Fruit fly (Drosophila melanogaster) S2 (cell line): ENCODE measurements around the gene kairos.

Experiments
- CG8478 ChIP-seq: fragments of >200 bp; optimal IDR thresholded peaks from 2 replicates; lab custom pipeline; 2018
- CTCF ChIP-seq, 2 experiments: fragments of >200 bp; optimal IDR thresholded peaks; 2 replicates each; lab custom pipeline; 2018

The kairos gene

DNA sequence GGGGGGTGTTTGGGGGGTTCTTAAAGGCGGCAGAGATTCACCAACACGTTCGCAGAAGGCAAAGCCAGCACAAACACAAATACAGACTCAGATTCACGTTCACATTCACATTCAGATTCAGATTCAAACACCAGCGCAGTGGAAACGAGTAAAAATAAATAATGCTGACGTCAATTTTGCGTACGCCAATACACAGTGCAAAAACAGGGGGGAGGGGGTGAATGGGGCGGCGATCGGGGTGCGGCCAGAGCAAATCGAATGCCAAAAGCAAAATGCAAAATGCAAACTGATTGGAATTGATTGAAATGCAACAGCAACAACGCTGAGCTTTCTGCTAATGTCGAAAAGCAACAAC lies 12.6 kb upstream of the kairos start:
- TF ChIP-seq CG8478 (lab: Kevin White, UChicago) (no peak), CTCF (optimal IDR thresholded peaks at IDR 0.05; lab: Kevin White, UChicago) (no peak)

DNA sequence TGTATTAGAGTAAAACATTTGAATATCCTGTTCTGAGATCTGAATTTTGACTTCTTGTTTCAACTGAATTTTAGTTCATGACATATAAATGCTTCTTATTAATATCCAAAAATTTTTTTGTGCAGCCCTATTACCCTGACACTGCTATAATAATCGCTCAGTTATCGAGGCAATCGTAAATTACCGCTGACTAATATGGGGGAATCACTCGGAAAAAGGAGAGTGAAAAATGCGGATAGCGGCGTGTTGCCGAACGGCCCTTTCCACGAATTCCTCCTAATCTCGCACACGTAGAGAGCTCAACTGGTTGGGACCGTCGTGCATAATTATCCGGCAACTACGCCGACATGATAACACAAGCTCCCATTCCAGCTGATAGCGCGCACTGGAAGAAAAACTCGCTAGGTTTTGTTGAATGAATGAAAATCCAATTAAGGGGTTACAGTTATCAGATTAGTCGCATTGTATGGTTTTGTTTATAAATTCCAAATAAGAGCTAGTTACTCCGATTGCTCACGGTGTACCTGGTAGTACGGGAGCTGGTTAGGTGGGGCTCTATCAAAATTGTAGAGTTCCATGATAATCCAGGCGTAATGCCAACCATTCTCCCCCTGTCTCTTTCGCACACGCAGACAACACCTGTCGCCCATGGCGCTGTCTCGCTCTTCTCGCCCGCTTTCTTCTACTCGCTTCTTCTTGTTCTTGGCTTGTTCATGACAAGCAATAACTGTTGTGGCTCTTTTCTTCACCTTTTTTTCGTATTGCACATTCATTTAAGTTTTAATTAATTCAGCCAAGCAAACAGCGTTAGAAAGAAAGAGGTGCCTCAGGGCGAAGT lies 12.0 kb upstream of the kairos start:
- no peak for TF ChIP-seq CG8478 (lab: Kevin White, UChicago)
- TF ChIP-seq CTCF (optimal IDR thresholded peaks at IDR 0.05; lab: Kevin White, UChicago), result no peak

DNA sequence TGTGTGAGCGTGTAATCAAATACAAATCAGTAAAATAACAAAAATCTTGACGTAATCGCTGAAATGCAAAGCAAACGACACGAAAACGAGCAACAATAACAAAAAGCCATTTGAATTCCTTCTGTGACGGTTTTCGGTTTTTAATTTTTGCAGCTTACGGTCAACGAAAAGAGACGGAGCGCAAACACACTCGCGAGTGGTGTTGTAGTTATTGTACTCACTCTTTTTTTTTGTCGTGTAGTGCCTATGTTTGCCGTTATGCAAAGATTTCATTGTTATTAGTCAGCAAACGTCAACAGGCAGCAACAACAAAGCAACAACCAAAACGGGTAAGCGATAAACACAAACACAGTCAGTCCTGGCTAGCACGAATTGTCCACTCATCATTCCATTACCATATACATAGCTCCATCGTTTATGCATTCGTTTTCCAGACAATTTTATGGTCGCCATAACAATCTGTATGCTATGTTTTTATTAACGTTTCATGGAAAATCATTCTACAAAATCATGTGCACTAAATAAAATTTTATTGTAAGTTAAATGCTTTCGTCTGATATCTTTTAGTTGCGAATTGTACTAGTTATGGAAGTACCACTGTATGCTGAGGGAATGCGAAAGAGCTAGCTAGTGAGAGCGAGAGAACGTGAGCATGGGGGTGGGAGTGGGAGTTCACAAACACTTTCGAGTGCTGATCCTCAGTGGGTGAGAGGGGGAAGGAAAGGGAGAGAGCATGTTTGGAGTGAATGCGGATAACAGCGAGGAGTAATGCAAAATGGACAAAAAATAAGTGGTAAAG lies 11.1 kb upstream of the kairos start:
- TF ChIP-seq CTCF (optimal IDR thresholded peaks at IDR 0.05; lab: Kevin White, UChicago) (no peak), CG8478 (lab: Kevin White, UChicago) (no peak)

DNA sequence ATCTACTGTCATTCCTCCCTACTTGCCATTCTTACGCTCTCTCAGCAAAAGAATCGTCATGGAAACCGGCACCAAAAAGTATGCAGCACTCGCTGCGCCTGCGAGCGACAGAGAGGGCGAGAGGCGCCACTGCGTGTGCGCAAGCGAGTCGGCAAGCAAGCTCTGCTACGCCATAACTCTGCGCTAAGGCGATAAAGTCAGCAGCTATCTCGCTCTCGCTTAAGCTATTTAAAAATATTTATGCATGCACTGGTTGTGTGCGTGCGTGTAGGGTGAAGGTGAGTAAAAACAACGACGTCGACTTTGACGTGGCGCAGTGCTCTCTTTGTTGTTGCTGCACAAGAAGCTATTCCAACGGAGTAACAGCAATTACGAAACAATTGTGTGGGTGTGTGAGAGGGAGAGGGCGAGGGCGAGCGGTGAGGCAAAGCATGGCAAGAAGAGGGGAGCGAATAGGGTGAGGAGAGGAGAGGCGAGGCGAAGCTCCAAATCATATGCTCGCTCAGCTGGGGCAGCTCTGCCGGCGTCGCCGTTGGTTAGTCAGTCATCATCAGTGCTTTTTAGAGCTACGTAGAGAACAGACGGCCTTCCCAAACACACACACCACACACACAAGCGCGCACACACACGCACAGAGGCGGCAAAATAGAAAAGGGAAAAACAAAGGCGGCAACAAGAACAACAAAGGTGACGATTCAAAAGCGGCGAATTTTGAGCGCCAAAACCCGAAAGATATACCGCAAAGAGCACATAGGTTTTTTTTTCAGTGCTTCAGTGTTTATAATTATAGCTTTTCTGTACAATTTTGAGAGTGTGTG lies 10.3 kb upstream of the kairos start, which contains the start of gene CrebB:
Gene CrebB (plus strand): TSS at position 325 of the 818 bp plus-strand sequence.
- no peak for TF ChIP-seq CTCF (optimal IDR thresholded peaks at IDR 0.05; lab: Kevin White, UChicago)
- no peak for TF ChIP-seq CG8478 (lab: Kevin White, UChicago)

DNA sequence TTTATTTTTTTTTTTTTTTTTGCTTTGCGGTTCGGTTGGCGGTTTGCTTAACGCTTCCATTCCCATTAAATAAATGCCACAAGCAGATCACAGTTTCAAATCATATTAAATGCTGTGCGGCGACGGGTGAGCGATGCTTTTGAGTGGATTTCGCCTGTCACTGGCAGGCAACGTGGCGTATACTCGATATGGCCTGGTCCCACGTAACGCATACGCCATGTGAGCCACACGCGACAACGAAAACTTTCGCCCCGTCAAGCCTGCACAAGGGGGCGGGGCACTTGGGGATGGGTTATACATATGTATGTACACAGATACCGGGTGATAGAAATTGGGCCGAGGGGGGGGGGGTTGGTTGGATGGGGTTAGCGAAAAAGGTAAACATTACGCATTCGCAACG lies 9.0 kb upstream of the kairos start:
- no peak for TF ChIP-seq CG8478 (lab: Kevin White, UChicago)
- no peak for TF ChIP-seq CTCF (optimal IDR thresholded peaks at IDR 0.05; lab: Kevin White, UChicago)

DNA sequence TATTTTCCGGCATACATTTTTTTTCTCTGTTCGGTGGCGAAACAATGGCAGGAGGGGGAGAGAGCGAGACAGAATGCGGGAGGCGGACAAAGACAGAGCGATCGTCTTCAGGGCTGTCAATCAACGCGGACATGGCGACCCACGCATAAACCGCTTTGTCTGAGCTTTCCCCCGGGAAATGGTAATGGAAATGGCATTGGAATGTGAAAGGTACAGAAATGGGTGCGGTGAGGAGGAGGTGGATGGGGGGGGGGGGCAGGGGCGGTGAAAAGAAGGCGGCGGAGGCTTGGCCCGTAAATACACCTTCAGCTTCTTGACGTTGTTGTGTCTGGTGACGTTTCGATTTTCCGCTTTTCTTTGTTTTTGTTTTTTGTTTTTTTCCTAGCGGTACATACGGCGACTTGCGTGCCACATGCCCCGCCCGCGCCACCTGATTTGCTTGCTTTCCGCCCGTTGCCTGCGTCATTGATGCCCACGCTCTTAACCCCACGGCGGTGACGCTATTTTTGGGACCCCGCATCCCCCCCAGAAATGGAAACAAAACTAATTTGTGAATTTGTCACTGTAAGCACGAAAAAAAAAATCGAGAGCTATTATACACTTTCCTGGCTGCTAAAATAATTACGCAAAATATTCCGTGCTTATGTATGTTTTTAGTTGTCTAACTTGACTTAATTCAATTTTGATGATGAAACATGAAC lies 8.2 kb upstream of the kairos start:
- no peak for TF ChIP-seq CG8478 (lab: Kevin White, UChicago)
- no peak for TF ChIP-seq CTCF (optimal IDR thresholded peaks at IDR 0.05; lab: Kevin White, UChicago)

DNA sequence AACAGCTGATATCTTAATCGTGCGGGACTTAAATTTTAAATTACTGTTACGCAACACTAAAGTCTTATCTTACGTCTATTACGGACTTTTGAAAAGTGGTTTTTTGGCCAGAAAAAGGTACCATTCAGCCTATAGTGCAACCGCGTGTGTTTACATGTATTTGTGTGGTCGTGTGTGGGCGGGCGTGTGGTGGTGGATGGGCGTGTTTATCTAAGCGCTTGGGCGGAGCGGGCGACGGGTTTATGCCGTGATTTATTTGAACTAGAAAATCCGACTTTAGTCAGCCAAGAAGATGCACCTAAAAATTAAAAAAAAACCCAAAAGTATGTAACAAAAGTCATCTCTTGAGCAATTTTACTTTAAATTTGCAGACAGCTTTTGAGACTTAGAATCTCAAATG lies 7.4 kb upstream of the kairos start:
- TF ChIP-seq CG8478 (lab: Kevin White, UChicago) (no peak), CTCF (optimal IDR thresholded peaks at IDR 0.05; lab: Kevin White, UChicago) (no peak)

DNA sequence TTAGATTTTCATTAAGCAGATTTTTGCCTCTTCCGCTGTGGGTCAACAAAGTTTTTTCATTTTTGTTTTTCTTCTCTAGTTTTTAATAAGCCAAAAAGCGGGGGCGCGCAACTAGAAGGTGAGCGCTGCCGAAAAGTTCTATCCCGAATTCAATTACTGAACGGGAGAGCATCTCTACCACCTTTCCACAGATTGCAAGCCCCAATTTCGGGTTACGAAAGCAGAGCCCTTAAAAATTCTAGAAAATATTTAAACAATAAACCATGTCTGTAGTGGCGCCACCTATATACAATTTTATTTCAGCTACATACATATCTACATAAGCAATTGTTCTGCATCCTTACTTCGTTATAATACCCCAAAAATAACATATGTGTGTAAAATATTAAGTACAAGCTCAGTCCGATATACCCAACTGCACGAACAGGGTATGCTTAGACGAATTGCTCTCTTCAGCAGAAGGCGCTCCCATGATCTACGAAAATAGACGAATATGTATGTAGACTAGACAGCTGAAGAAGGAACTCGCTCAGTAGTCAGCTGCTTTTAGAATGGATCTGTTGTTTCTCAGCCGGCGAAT lies 2.5 kb upstream of the kairos start, which contains the start of gene CG6106:
Gene CG6106 (plus strand): TSS at position 530 of the 580 bp plus-strand sequence.
- TF ChIP-seq CTCF (optimal IDR thresholded peaks at IDR 0.05; lab: Kevin White, UChicago), result peak in 1 of 2 experiments; percentile 6
- no peak for TF ChIP-seq CG8478 (lab: Kevin White, UChicago)

DNA sequence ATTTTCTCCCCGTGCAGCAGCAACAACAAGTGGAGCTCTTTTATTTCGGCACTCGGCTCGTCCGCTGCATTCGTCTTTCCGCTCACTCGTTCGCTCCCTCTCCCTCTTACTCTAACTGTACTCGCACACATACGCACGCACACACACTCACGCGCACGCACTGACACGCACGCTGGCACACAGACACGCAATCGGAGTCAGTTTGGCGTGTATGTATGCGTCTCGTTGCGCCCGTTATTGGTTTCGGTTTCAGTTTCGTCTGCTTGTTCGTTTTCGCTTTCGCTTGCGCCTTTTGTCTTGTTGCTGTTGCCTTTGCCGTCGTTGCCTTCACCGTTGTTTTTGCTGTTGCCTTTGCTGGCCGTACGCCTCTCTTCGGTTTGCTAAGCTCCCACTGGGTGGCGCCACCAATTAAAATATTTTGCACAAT lies 1.8 kb upstream of the kairos start:
- TF ChIP-seq CTCF (optimal IDR thresholded peaks at IDR 0.05; lab: Kevin White, UChicago), result peak in 1 of 2 experiments; percentile 39
- no peak for TF ChIP-seq CG8478 (lab: Kevin White, UChicago)

DNA sequence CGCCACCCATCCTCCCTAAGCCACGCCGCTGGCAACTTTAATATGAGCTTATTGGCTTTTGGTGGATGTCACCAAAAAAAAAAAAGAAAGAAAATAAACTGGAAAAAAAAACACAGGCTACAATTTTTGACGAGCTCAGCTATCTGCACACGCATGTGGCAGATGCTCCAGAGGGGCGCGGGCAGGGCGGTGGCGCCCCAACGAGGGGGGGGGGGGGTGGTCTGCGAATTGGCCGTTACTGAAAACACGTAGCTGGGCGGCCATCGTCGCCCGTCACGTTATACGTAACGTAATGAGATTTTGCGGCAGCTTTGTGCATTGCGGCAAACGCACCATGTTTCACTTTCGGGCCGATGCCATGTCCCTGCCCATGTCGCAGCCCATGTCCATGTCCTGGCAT lies 5.4 kb downstream of the kairos start:
- TF ChIP-seq CTCF (optimal IDR thresholded peaks at IDR 0.05; lab: Kevin White, UChicago) (no peak), CG8478 (lab: Kevin White, UChicago) (no peak)

DNA sequence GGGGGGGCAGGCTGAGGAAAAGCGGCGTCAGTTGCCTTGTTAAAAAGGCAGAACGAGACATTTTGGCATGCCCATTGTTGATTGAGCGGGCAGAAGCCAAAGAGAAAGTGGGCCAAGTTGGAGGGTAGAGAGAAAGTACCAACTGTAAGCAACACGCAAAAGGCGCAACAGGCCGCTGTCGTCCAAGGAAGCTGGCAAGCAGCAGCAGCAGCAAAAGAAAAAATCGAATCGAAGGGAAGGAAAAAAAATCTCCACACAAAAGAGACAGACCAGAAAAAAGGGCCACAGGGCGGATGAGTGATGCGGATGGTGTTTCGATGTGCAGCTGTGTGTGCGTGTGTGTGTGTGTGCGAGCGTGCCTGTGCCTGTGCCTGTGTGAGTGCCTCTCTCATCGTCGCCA lies 8.3 kb downstream of the kairos start:
- TF ChIP-seq CG8478 (lab: Kevin White, UChicago) (no peak), CTCF (optimal IDR thresholded peaks at IDR 0.05; lab: Kevin White, UChicago) (no peak)

DNA sequence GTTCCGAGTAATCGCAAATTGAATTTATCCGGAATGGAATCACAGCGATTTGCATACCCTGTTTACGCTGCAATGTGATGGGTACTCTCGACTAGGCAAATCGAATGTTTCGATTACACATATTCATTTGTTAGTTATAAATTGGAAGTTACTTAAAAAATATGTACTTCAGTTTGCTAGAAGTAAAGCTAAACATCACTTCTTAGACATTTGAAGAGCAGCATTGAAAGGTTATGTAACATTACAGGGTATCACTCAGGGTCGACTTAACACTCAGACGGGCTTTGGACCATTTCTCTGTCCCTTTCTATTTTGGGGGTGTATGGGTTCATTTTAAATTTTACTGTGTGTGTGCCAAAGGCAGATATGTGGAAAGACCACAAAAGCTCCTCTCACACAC lies 15.0 kb downstream of the kairos start:
- no peak for TF ChIP-seq CG8478 (lab: Kevin White, UChicago)
- no peak for TF ChIP-seq CTCF (optimal IDR thresholded peaks at IDR 0.05; lab: Kevin White, UChicago)

DNA sequence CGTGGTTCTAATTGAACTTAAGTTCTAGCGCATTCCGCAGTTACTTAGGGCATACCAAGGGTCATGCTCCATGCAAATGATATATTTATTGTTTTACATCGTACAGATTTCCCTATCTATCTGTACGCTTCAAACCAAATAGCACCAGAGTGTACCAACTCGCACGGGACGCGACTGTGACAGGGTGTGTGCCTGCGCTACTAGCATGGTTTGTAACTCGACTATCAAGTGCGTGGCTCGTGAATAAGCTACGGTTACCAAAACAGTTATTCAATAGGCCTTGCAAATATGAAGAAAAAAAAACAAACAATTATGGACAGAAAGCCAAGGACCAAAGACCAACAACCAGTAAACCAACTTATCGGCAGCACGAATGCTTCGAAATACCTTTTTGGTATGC lies 34.6 kb downstream of the kairos start:
- TF ChIP-seq CTCF (optimal IDR thresholded peaks at IDR 0.05; lab: Kevin White, UChicago) (peak; percentile 44 to 49), CG8478 (lab: Kevin White, UChicago) (no peak)
